Worm (Caenorhabditis elegans): ENCODE results near the gene Y62H9A.2.

The Y62H9A.2 gene

DNA sequence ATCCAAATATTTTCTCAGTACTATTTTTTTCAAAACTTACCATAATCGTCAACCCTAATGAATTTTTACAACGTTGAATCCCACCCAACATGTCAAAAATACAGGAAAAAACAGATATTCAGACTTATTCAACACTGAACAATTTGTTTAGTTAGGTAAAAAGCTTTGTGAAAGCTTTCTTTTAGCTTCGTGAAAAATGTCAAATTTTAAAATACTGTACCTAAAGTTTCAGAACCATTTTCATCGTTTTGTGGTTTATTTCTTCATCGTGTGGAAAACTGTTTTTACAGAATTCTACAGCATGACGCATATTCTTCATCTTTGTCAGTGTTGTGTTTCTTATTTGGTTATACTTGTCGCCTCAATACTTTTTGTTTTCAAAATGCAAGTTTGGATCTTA, 27.4 kb downstream of the Y62H9A.2 start, which contains the start of gene F54F7.14:
Gene F54F7.14 (plus strand): TSS at position 301 of the 400 bp plus-strand sequence.
- TF ChIP-seq ceh-90 (tag; optimal IDR thresholded peaks at IDR 0.05): no peak
- TF ChIP-seq F16B12.6 (tag; optimal IDR thresholded peaks at IDR 0.05): no peak
- TF ChIP-seq fos-1 (tag; optimal IDR thresholded peaks at IDR 0.05): no peak
- no peak for TF ChIP-seq vab-15 (tag; optimal IDR thresholded peaks at IDR 0.05)
- no peak for TF ChIP-seq lin-39 (tag; optimal IDR thresholded peaks at IDR 0.05)
- TF ChIP-seq mdl-1 (tag; optimal IDR thresholded peaks at IDR 0.05): no peak
- no peak for TF ChIP-seq efl-1 (optimal IDR thresholded peaks at IDR 0.05)
- no peak for TF ChIP-seq efl-1 (GFP tag; optimal IDR thresholded peaks at IDR 0.05 in 1 of 2)
- no peak for TF ChIP-seq C16A3.4 (tag; optimal IDR thresholded peaks at IDR 0.05)
- TF ChIP-seq rnt-1 (tag; optimal IDR thresholded peaks at IDR 0.05): no peak
- TF ChIP-seq sptf-1 (tag; optimal IDR thresholded peaks at IDR 0.05): no peak
- TF ChIP-seq unc-130 (tag; optimal IDR thresholded peaks at IDR 0.05): no peak
- no peak for TF ChIP-seq dpl-1 (GFP tag; optimal IDR thresholded peaks at IDR 0.05)

DNA sequence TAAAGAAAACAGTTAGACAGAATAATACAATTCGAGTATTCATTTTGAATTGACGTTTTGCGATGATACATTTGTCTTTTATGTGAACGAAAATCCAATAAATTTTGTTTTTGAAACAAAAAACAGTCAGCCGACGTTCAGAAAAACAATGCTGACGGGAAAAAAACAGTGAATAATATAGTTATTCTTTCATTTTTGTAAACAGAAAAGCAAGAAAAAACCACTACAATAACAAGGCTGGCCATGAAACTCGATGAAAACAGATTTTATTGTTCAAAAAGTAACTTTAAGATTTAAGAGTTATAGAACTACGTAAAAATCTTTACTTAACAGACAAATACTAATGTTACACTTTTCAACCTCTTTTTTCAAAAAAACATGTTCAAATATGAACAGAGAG, 27.9 kb downstream of the Y62H9A.2 start, which contains the start of gene F54F7.3:
Gene F54F7.3 (minus strand): TSS at position 101 of the 400 bp plus-strand sequence.
- TF ChIP-seq sup-37 (GFP tag; optimal IDR thresholded peaks at IDR 0.05): no peak
- no peak for TF ChIP-seq efl-1 (optimal IDR thresholded peaks at IDR 0.05)
- TF ChIP-seq efl-1 (GFP tag; optimal IDR thresholded peaks at IDR 0.05 in 1 of 2): peak in 1 of 2 experiments; percentile 31
- no peak for TF ChIP-seq tlp-1 (tag; optimal IDR thresholded peaks at IDR 0.05)

DNA sequence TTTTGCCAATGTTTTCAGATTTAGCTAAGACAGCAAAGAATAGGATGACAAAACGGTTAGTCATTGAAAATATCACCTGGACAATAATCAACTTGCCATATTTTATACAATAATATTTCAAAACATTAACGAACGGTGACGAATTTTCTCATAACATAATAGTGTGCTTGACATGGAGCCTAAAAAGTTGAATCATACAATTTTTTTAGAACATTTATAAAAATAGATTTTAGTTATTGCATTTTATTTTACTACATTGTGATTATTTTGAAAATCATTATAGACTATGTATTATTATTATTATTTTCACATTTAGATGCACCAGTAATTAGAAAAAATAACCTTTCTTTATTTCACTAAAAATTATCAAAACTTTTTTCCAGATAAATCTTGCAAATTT, 29.4 kb downstream of the Y62H9A.2 start, which contains the start of gene F54F7.9:
Gene F54F7.9 (minus strand): TSS at position 101 of the 400 bp plus-strand sequence.
- no peak for TF ChIP-seq lin-13 (GFP tag; optimal IDR thresholded peaks at IDR 0.05)
- no peak for TF ChIP-seq unc-86 (tag; optimal IDR thresholded peaks at IDR 0.05)

DNA sequence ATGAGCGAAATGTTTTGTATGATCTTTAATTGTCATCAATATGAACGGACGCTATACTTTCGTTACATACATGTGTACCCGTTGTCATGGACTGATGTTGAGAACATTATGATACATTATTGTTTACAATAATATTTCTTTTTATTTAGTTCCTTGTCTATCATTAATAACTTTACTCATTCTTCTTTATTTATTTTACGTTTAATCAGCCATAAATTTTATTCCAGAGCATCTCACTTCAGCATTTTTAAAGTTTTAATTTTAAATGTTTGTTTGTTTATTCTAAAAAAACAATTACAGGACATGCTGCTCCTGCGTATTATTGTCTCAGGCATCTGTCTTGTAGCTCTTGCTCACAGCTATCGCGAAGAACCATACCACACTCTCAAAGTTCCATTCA, 34.6 kb downstream of the Y62H9A.2 start, which contains the start of gene F54F7.2:
Gene F54F7.2 (plus strand): TSS at position 301 of the 400 bp plus-strand sequence.
- TF ChIP-seq nhr-28 (tag; optimal IDR thresholded peaks at IDR 0.05) (no peak), irx-1 (tag; optimal IDR thresholded peaks at IDR 0.05) (no peak), unc-130 (tag; optimal IDR thresholded peaks at IDR 0.05) (no peak), F16B12.6 (tag; optimal IDR thresholded peaks at IDR 0.05) (no peak), nhr-84 (tag; optimal IDR thresholded peaks at IDR 0.05) (no peak), unc-62 (GFP tag; optimal IDR thresholded peaks at IDR 0.05) (no peak), nhr-85 (tag) (no peak), egl-27 (tag; optimal IDR thresholded peaks at IDR 0.05) (no peak), efl-3 (GFP tag; optimal IDR thresholded peaks at IDR 0.05) (no peak), pax-3 (tag; optimal IDR thresholded peaks at IDR 0.05) (no peak), zip-4 (GFP tag; optimal IDR thresholded peaks at IDR 0.05) (no peak)

- TF ChIP-seq unc-30 (tag; optimal IDR thresholded peaks at IDR 0.05): no peak
- no peak for TF ChIP-seq isw-1 (GFP tag; IDR thresholded peaks at IDR 0.05)
Observed at ce11 chrX:11837378-11837777, 40.6 kb downstream of the Y62H9A.2 start, which contains the start of gene taf-7.1. Gene taf-7.1 (minus strand): TSS chrX:11837478.

DNA sequence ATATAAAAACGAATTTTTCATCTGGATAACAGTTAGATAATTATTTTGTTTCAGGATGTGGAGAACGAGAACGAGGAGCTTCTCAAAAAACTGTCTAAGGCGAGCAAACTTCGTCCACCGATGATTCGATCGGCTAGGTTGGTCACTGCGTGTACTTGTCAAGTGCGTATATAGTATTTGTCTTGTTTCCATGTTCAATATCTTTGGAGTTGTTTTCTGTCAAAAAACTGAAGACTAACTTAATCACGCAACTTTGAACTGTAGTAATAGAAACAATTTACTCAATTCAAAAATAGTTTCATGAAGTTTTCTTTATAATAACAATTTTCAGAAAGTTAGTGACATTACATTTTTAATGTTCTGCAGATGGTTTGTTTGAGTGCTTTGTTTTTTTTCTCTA, 49.3 kb downstream of the Y62H9A.2 start:
- TF ChIP-seq grh-1 (GFP tag; IDR thresholded peaks at IDR 0.05): no peak
- TF ChIP-seq ama-1 (optimal IDR thresholded peaks at IDR 0.05): no peak
- no peak for TF ChIP-seq egl-27 (tag; optimal IDR thresholded peaks at IDR 0.05)
- TF ChIP-seq irx-1 (tag; optimal IDR thresholded peaks at IDR 0.05): no peak
- no peak for TF ChIP-seq nhr-90 (tag; optimal IDR thresholded peaks at IDR 0.05; ENCODE audit: poor library complexity)
- TF ChIP-seq rnt-1 (tag; optimal IDR thresholded peaks at IDR 0.05): no peak
- TF ChIP-seq dpl-1 (GFP tag; optimal IDR thresholded peaks at IDR 0.05): no peak
- no peak for TF ChIP-seq xbp-1 (tag; optimal IDR thresholded peaks at IDR 0.05)
- TF ChIP-seq mab-9 (GFP tag; IDR thresholded peaks at IDR 0.05): no peak
- no peak for TF ChIP-seq nhr-237 (tag; optimal IDR thresholded peaks at IDR 0.05)
- no peak for TF ChIP-seq ceh-8 (GFP tag; optimal IDR thresholded peaks at IDR 0.05)
